Worm (Caenorhabditis elegans): ENCODE data around the gene Y57G11B.3.
A peak's percentile ranks its signal among the peaks of the same experiment; 100 is the strongest.

The Y57G11B.3 gene

ce11 chrIV:14576471-14576870 is 2.3 kb upstream of the Y57G11B.3 start (continued):
- TF ChIP-seq ztf-7 (tag; optimal IDR thresholded peaks at IDR 0.05) (peak; percentile 79), madf-9 (GFP tag; conservative IDR thresholded peaks at IDR 0.05) (0 out of 2 replicates have a peak, but pooled peaks have one; percentile 10), dpl-1 (GFP tag; optimal IDR thresholded peaks at IDR 0.05) (no peak), pha-4 (GFP tag; IDR thresholded peaks at IDR 0.05) (peak; percentile 82), pha-4 (tag; optimal IDR thresholded peaks at IDR 0.05) (no peak), F26F4.8 (GFP tag; conservative IDR thresholded peaks at IDR 0.05) (no peak; the same call in 1 of the 2 replicates), lin-1 (GFP tag; IDR thresholded peaks at IDR 0.05) (no peak; the same call in 1 of the 2 replicates), daf-19 (GFP tag; conservative IDR thresholded peaks at IDR 0.05) (no peak), lsy-2 (tag; optimal IDR thresholded peaks at IDR 0.05) (no peak), jun-1 (tag; optimal IDR thresholded peaks at IDR 0.05) (no peak), php-3 (GFP tag; IDR thresholded peaks at IDR 0.05) (no peak; the same call in 1 of the 2 replicates), madf-5 (GFP tag; IDR thresholded peaks at IDR 0.05) (peak in 1 of 2 experiments; percentile 64; a peak in 1 of 4 replicates), ama-1 (optimal IDR thresholded peaks at IDR 0.05) (no peak), ctbp-1 (GFP tag; IDR thresholded peaks at IDR 0.05) (no peak), R02D3.7 (tag; optimal IDR thresholded peaks at IDR 0.05) (no peak), cey-2 (tag; optimal IDR thresholded peaks at IDR 0.05; ENCODE audit: borderline replicate concordance, insufficient read depth) (no peak), aha-1 (tag) (peak; percentile 99), snpc-1.2 (GFP tag; IDR thresholded peaks at IDR 0.05) (peak; percentile 99), ceh-82 (tag; optimal IDR thresholded peaks at IDR 0.05) (no peak), ztf-11 (tag; optimal IDR thresholded peaks at IDR 0.05) (no peak), Y5F2A.4 (GFP tag; optimal IDR thresholded peaks at IDR 0.05) (no peak), spr-1 (tag; optimal IDR thresholded peaks at IDR 0.05) (peak; percentile 40)

ce11 chrIV:14573068-14573467 is 1.1 kb downstream of the Y57G11B.3 start:
- no peak for TF ChIP-seq nhr-76 (tag; optimal IDR thresholded peaks at IDR 0.05)
- TF ChIP-seq tra-1 (GFP tag; IDR thresholded peaks at IDR 0.05) = no peak
- TF ChIP-seq aha-1 (tag) = no peak
- no peak for TF ChIP-seq daf-12 (tag; optimal IDR thresholded peaks at IDR 0.05)
- TF ChIP-seq F37D6.2 (tag; optimal IDR thresholded peaks at IDR 0.05) = no peak
- TF ChIP-seq pha-4 (GFP tag; IDR thresholded peaks at IDR 0.05) = no peak
- no peak for TF ChIP-seq pha-4 (tag; optimal IDR thresholded peaks at IDR 0.05)
- no peak for TF ChIP-seq nhr-237 (tag; optimal IDR thresholded peaks at IDR 0.05)
- no peak for TF ChIP-seq unc-62 (GFP tag; optimal IDR thresholded peaks at IDR 0.05 in 1 of 2)
- TF ChIP-seq unc-62 (tag; optimal IDR thresholded peaks at IDR 0.05) = no peak
- TF ChIP-seq egl-27 (tag; optimal IDR thresholded peaks at IDR 0.05) = no peak
- no peak for TF ChIP-seq zfp-2 (tag; optimal IDR thresholded peaks at IDR 0.05)
- TF ChIP-seq Y5F2A.4 (GFP tag; optimal IDR thresholded peaks at IDR 0.05) = no peak
- no peak for TF ChIP-seq lin-15B (tag; optimal IDR thresholded peaks at IDR 0.05)
- TF ChIP-seq daf-16 (GFP tag; optimal IDR thresholded peaks at IDR 0.05) = no peak
- TF ChIP-seq daf-16 (tag; optimal IDR thresholded peaks at IDR 0.05) = no peak
- TF ChIP-seq snpc-1.2 (GFP tag; IDR thresholded peaks at IDR 0.05) = no peak

ce11 chrIV:14572607-14573006 is 1.6 kb downstream of the Y57G11B.3 start, which contains the start of gene glb-34:
Gene glb-34, minus strand, starts transcription at chrIV:14572707.
- no peak for TF ChIP-seq madf-9 (GFP tag; conservative IDR thresholded peaks at IDR 0.05)
- TF ChIP-seq ama-1 (optimal IDR thresholded peaks at IDR 0.05) = no peak
- TF ChIP-seq zip-2 (tag; optimal IDR thresholded peaks at IDR 0.05) = no peak
- TF ChIP-seq rbr-2 (tag; optimal IDR thresholded peaks at IDR 0.05) = no peak
- TF ChIP-seq lim-7 (GFP tag; IDR thresholded peaks at IDR 0.05) = no peak
- TF ChIP-seq spr-3 (GFP tag; optimal IDR thresholded peaks at IDR 0.05) = no peak
- TF ChIP-seq Y75B8A.6 (GFP tag; IDR thresholded peaks at IDR 0.05) = no peak
- no peak for TF ChIP-seq egl-43 (GFP tag; IDR thresholded peaks at IDR 0.05)
- TF ChIP-seq unc-130 (GFP tag; optimal IDR thresholded peaks at IDR 0.05) = no peak
- TF ChIP-seq dmd-9 (GFP tag; IDR thresholded peaks at IDR 0.05) = no peak
- no peak for TF ChIP-seq Y48G9A.11 (GFP tag; IDR thresholded peaks at IDR 0.05)

All from whole organism, L4 larva.